Worm (Caenorhabditis elegans) whole organism, late embryonic: ENCODE results near the gene C23H4.6.

ENCODE experiments used
- C08G9.2 ChIP-seq: sonication (generic microtip); optimal IDR thresholded peaks from 2 replicates; lab custom pipeline; 2016; ENCODE audit warnings: mild to moderate bottlenecking, missing genetic modification characterization, moderate library complexity, missing compliant biosample characterization
- C38D4.7 ChIP-seq: fragments of 200-800 bp; sonication (Bioruptor generic); optimal IDR thresholded peaks from 2 replicates; lab custom pipeline; 2018; ENCODE audit warnings: mild to moderate bottlenecking, missing genetic modification characterization, moderate library complexity, missing compliant biosample characterization
- K02D7.2 ChIP-seq: sonication (generic microtip); optimal IDR thresholded peaks from 2 replicates; lab custom pipeline; 2017; ENCODE audit warnings: mild to moderate bottlenecking, missing genetic modification characterization, missing compliant biosample characterization
- ahr-1 ChIP-seq: sonication (generic microtip); optimal IDR thresholded peaks from 2 replicates; lab custom pipeline; 2016; ENCODE audit warnings: missing genetic modification characterization, missing compliant biosample characterization
- ceh-22 ChIP-seq: sonication (generic microtip); optimal IDR thresholded peaks from 2 replicates; lab custom pipeline; 2017; ENCODE audit warnings: missing biosample characterization, missing genetic modification characterization
- ceh-6 ChIP-seq: fragments of 200-800 bp; sonication (Bioruptor generic); optimal IDR thresholded peaks from 2 replicates; lab custom pipeline; 2018; ENCODE audit warnings: mild to moderate bottlenecking, missing genetic modification characterization, missing compliant biosample characterization
- ceh-9 ChIP-seq: sonication (generic microtip); optimal IDR thresholded peaks from 2 replicates; lab custom pipeline; 2016; ENCODE audit warnings: mild to moderate bottlenecking, missing genetic modification characterization, inconsistent platforms, missing compliant biosample characterization
- elt-2 ChIP-seq: sonication (generic microtip); optimal IDR thresholded peaks from 2 replicates; lab custom pipeline; 2016; ENCODE audit warnings: missing genetic modification reagents, missing genetic modification characterization, missing compliant biosample characterization
- hlh-30 ChIP-seq: sonication (generic microtip); optimal IDR thresholded peaks from 2 replicates; lab custom pipeline; 2017; ENCODE audit warnings: antibody characterized with exemption, missing genetic modification characterization, missing compliant biosample characterization; ENCODE audit not compliant: insufficient read depth
- hlh-8 ChIP-seq: sonication (generic microtip); optimal IDR thresholded peaks from 2 replicates; lab custom pipeline; 2016; ENCODE audit warnings: missing genotype, missing genetic modification characterization, missing compliant biosample characterization
- nfya-1 ChIP-seq: sonication (generic microtip); optimal IDR thresholded peaks from 2 replicates; lab custom pipeline; 2017; ENCODE audit warnings: missing genetic modification characterization, mild to moderate bottlenecking, missing compliant biosample characterization, antibody characterized with exemption, moderate library complexity
- sox-2 ChIP-seq: fragments of 200-800 bp; sonication (Bioruptor generic); IDR thresholded peaks from 2 replicates; pipeline ENCODE4 v1.3.6; 2022; ENCODE audit warnings: missing genetic modification reagents, missing genetic modification characterization, missing compliant biosample characterization
- unc-3 ChIP-seq, 2 experiments: fragments of 200-800 bp in 1 of 2; sonication (Bioruptor generic) in 1 of 2; sonication (generic microtip) in 1 of 2; conservative IDR thresholded peaks in 1 of 2; optimal IDR thresholded peaks in 1 of 2; 2 replicates each; pipeline versions ENCODE4 v1.3.6 to Lab custom; 2016 to 2022; ENCODE audit warnings: missing compliant biosample characterization in 2 of 2, missing genetic modification characterization in 2 of 2, missing genetic modification reagents in 1 of 2
- unc-42 ChIP-seq: sonication (generic microtip); optimal IDR thresholded peaks from 2 replicates; lab custom pipeline; 2016; ENCODE audit warnings: missing genotype, missing genetic modification characterization, missing compliant biosample characterization
- unc-55 ChIP-seq: sonication (generic microtip); optimal IDR thresholded peaks from 2 replicates; lab custom pipeline; 2017; ENCODE audit warnings: missing biosample characterization, missing genetic modification reagents, missing genetic modification characterization

C23H4.6 gene

DNA sequence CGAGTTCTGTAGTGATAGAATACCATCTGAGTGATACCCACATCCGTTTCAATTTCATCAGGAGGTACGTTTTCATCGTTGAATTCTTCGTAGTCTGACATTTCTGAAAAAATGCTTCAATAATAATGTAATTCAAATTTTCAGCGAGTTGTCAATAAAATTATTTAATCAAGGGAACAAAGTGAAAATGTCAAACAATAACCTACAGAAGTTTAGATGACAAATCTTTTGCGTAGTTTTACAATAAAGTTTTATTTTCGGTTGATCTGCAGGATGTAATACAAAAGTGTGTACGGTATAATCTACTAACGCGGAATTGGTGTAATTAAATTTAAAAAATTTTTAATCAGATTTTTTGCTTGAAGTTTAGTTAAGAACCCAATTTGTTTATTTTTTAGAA is 52.8 kb downstream of the C23H4.6 start, which contains the start of gene C04B4.5:
Gene C04B4.5, minus strand, starts transcription at position 101 of the 400 bp plus-strand sequence.
- TF ChIP-seq ceh-22 (tag; lab: Kevin White, UChicago), result no peak
- TF ChIP-seq hlh-8 (tag; lab: Kevin White, UChicago), result no peak
- no peak for TF ChIP-seq elt-2 (tag; lab: Kevin White, UChicago)
- no peak for TF ChIP-seq nfya-1 (tag; lab: Kevin White, UChicago)
- no peak for TF ChIP-seq unc-3 (GFP tag; conservative IDR thresholded peaks at IDR 0.05; lab: Robert Waterston, UW)
- no peak for TF ChIP-seq unc-3 (tag; optimal IDR thresholded peaks at IDR 0.05; lab: Kevin White, UChicago)
- no peak for TF ChIP-seq unc-55 (GFP tag; lab: Kevin White, UChicago)
- TF ChIP-seq ceh-9 (tag; lab: Kevin White, UChicago), result no peak
- TF ChIP-seq K02D7.2 (tag; lab: Kevin White, UChicago), result no peak
- TF ChIP-seq C08G9.2 (tag; lab: Kevin White, UChicago), result no peak
- TF ChIP-seq unc-42, result no peak
- no peak for TF ChIP-seq C38D4.7 (GFP tag; lab: Kevin White, UChicago)
- no peak for TF ChIP-seq hlh-30 (tag; lab: Kevin White, UChicago)
- TF ChIP-seq sox-2, result no peak
- TF ChIP-seq ahr-1 (tag; lab: Kevin White, UChicago), result no peak
- no peak for TF ChIP-seq ceh-6 (GFP tag; lab: Kevin White, UChicago)
